Fruit fly (Drosophila melanogaster) whole organism, embryonic: ENCODE measurements around the gene CG15024.

Source experiments
- Atf6 ChIP-seq: fragments of 200-800 bp; sonication (Bioruptor generic); IDR thresholded peaks from 2 replicates; pipeline ENCODE4 v1.3.6; 2022; ENCODE audit warnings: missing biosample characterization, missing genetic modification characterization
- CG10267 ChIP-seq: fragments of 200-800 bp; sonication (Bioruptor generic); optimal IDR thresholded peaks from 2 replicates; lab custom pipeline; 2018; ENCODE audit warnings: missing biosample characterization, mild to moderate bottlenecking, missing genetic modification characterization, moderate library complexity
- CG10462 ChIP-seq: fragments of 200-800 bp; sonication (Bioruptor generic); optimal IDR thresholded peaks from 2 replicates; lab custom pipeline; 2016; ENCODE audit warnings: missing biosample characterization, missing genetic modification characterization
- CG11398 ChIP-seq: fragments of 200-800 bp; sonication (Bioruptor generic); optimal IDR thresholded peaks from 2 replicates; lab custom pipeline; 2016; ENCODE audit warnings: missing biosample characterization, missing genetic modification characterization
- CG12659 ChIP-seq: fragments of 200-800 bp; sonication (Bioruptor generic); optimal IDR thresholded peaks from 3 replicates; lab custom pipeline; 2017; ENCODE audit warnings: mild to moderate bottlenecking, missing biosample characterization, missing genetic modification reagents, missing genetic modification characterization
- CG12769 ChIP-seq: fragments of 200-800 bp; sonication (Bioruptor generic); optimal IDR thresholded peaks from 2 replicates; lab custom pipeline; 2019; ENCODE audit warnings: missing biosample characterization, mild to moderate bottlenecking, missing genetic modification characterization, moderate library complexity
- CG12942 ChIP-seq: fragments of 200-800 bp; sonication (Bioruptor generic); optimal IDR thresholded peaks from 3 replicates; lab custom pipeline; 2016; ENCODE audit warnings: missing biosample characterization, missing genetic modification characterization
- CG14014 ChIP-seq: fragments of 200-800 bp; sonication (Bioruptor generic); IDR thresholded peaks from 2 replicates; pipeline ENCODE4 v1.3.6; 2022; ENCODE audit warnings: missing biosample characterization, missing genetic modification characterization
- CG15269 ChIP-seq: fragments of 200-800 bp; sonication (Bioruptor generic); optimal IDR thresholded peaks from 2 replicates; lab custom pipeline; 2018; ENCODE audit warnings: missing biosample characterization, mild to moderate bottlenecking, missing genetic modification characterization, moderate library complexity
- CG15479 ChIP-seq: fragments of 200-800 bp; sonication (Bioruptor generic); optimal IDR thresholded peaks from 3 replicates; lab custom pipeline; 2019; ENCODE audit warnings: missing biosample characterization, mild to moderate bottlenecking, missing genetic modification characterization, moderate library complexity
- CG15601 ChIP-seq: fragments of 200-800 bp; sonication (Bioruptor generic); optimal IDR thresholded peaks from 3 replicates; lab custom pipeline; 2019; ENCODE audit warnings: missing biosample characterization, mild to moderate bottlenecking, missing genetic modification characterization, moderate library complexity
- CG17385 ChIP-seq: fragments of 200-800 bp; sonication (Bioruptor generic); optimal IDR thresholded peaks from 3 replicates; lab custom pipeline; 2018; ENCODE audit warnings: missing biosample characterization, mild to moderate bottlenecking, missing genetic modification characterization
- CG18476 ChIP-seq: fragments of 200-800 bp; sonication (Bioruptor generic); optimal IDR thresholded peaks from 2 replicates; lab custom pipeline; 2016; ENCODE audit warnings: missing biosample characterization, mild to moderate bottlenecking, missing genetic modification characterization
- CG18764 ChIP-seq: fragments of 200-800 bp; sonication (Bioruptor generic); optimal IDR thresholded peaks from 3 replicates; lab custom pipeline; 2016; ENCODE audit warnings: missing biosample characterization, missing genetic modification characterization
- CG3065 ChIP-seq: fragments of 200-800 bp; sonication (Bioruptor generic); optimal IDR thresholded peaks from 2 replicates; lab custom pipeline; 2016; ENCODE audit warnings: missing biosample characterization, missing genetic modification characterization
- CG43689 ChIP-seq: fragments of 200-800 bp; sonication (Bioruptor generic); IDR thresholded peaks from 2 replicates; pipeline ENCODE4 v1.3.6; 2022; ENCODE audit warnings: missing biosample characterization, missing genetic modification characterization
- CG7745 ChIP-seq: fragments of 200-800 bp; sonication (Bioruptor generic); optimal IDR thresholded peaks from 2 replicates; lab custom pipeline; 2018; ENCODE audit warnings: missing biosample characterization, mild to moderate bottlenecking, missing genetic modification characterization, moderate library complexity
- CG9215 ChIP-seq: fragments of 200-800 bp; sonication (Bioruptor generic); IDR thresholded peaks from 2 replicates; pipeline ENCODE4 v1.3.6; 2022; ENCODE audit warnings: missing biosample characterization, missing genetic modification characterization
- Dp ChIP-seq: fragments of 200-800 bp; sonication (Bioruptor generic); optimal IDR thresholded peaks from 2 replicates; lab custom pipeline; 2018; ENCODE audit warnings: missing biosample characterization, mild to moderate bottlenecking, missing genetic modification characterization, moderate library complexity
- Ets65A ChIP-seq: fragments of 200-800 bp; sonication (Bioruptor generic); peaks from one replicate; lab custom pipeline; 2016; ENCODE audit warnings: missing biosample characterization, missing genetic modification characterization
- Ets97D ChIP-seq: fragments of 200-800 bp; sonication (Bioruptor generic); optimal IDR thresholded peaks from 3 replicates; lab custom pipeline; 2016; ENCODE audit warnings: missing biosample characterization, missing genetic modification characterization
- Gsc ChIP-seq: fragments of 200-800 bp; sonication (Bioruptor generic); IDR thresholded peaks from 2 replicates; pipeline ENCODE4 v1.3.6; 2022; ENCODE audit warnings: missing biosample characterization, missing genetic modification characterization
- HLH4C ChIP-seq: fragments of 200-800 bp; sonication (Bioruptor generic); IDR thresholded peaks from 3 replicates; pipeline ENCODE4 v1.3.6; 2022; ENCODE audit warnings: missing biosample characterization, missing genetic modification characterization; ENCODE audit not compliant: partially characterized antibody
- HLH54F ChIP-seq: fragments of 200-800 bp; sonication (Bioruptor generic); optimal IDR thresholded peaks from 3 replicates; lab custom pipeline; 2016; ENCODE audit warnings: missing biosample characterization, missing genetic modification characterization
- Myb ChIP-seq: fragments of 200-800 bp; sonication (Bioruptor generic); optimal IDR thresholded peaks from 2 replicates; lab custom pipeline; 2016; ENCODE audit warnings: missing biosample characterization, missing genetic modification characterization
- Optix ChIP-seq: fragments of 200-800 bp; sonication (Bioruptor generic); IDR thresholded peaks from 3 replicates; pipeline ENCODE4 v1.3.6; 2022; ENCODE audit warnings: missing biosample characterization, missing genetic modification characterization
- Ravus ChIP-seq: fragments of 200-800 bp; sonication (Bioruptor generic); IDR thresholded peaks from 2 replicates; pipeline ENCODE4 v1.3.6; 2022; ENCODE audit warnings: missing biosample characterization, missing genetic modification characterization
- Usf ChIP-seq: fragments of 200-800 bp; sonication (Bioruptor generic); optimal IDR thresholded peaks from 2 replicates; lab custom pipeline; 2017; ENCODE audit warnings: missing genotype, missing biosample characterization, missing genetic modification characterization
- az2 ChIP-seq: fragments of 200-800 bp; sonication (Bioruptor generic); optimal IDR thresholded peaks from 3 replicates; lab custom pipeline; 2016; ENCODE audit warnings: missing biosample characterization, missing genetic modification characterization
- bab2 ChIP-seq: fragments of 200-800 bp; sonication (Bioruptor generic); optimal IDR thresholded peaks from 2 replicates; lab custom pipeline; 2016; ENCODE audit warnings: missing biosample characterization, missing genetic modification characterization
- crc ChIP-seq: fragments of 200-800 bp; sonication (Bioruptor generic); optimal IDR thresholded peaks from 2 replicates; lab custom pipeline; 2016; ENCODE audit warnings: missing biosample characterization, missing genetic modification characterization
- dpn ChIP-seq, 2 experiments: fragments of 200-800 bp; sonication (Bioruptor generic); optimal IDR thresholded peaks; 3 replicates each; lab custom pipeline; 2016; ENCODE audit warnings: missing biosample characterization in 2 of 2, missing genetic modification characterization in 2 of 2
- eve ChIP-seq, 2 experiments: fragments of >200 bp; optimal IDR thresholded peaks; 2 replicates each; lab custom pipeline; 2017; ENCODE audit warnings: missing biosample characterization in 2 of 2, missing genetic modification characterization in 2 of 2
- fd3F ChIP-seq: fragments of 200-800 bp; sonication (Bioruptor generic); optimal IDR thresholded peaks from 2 replicates; lab custom pipeline; 2018; ENCODE audit warnings: missing biosample characterization, mild to moderate bottlenecking, missing genetic modification characterization, moderate library complexity
- gcm ChIP-seq: fragments of 200-800 bp; sonication (Bioruptor generic); optimal IDR thresholded peaks from 2 replicates; lab custom pipeline; 2019; ENCODE audit warnings: missing biosample characterization, mild to moderate bottlenecking, missing genetic modification characterization, moderate library complexity
- ind ChIP-seq: fragments of 200-800 bp; sonication (Bioruptor generic); optimal IDR thresholded peaks from 3 replicates; lab custom pipeline; 2016; ENCODE audit warnings: missing biosample characterization, missing genetic modification characterization
- insv ChIP-seq, 2 experiments: fragments of 200-800 bp; sonication (Bioruptor generic); optimal IDR thresholded peaks; 3 replicates each; lab custom pipeline; 2016 to 2018; ENCODE audit warnings: missing biosample characterization in 2 of 2, missing genetic modification characterization in 2 of 2
- inv ChIP-seq: fragments of 200-800 bp; sonication (Bioruptor generic); IDR thresholded peaks from 2 replicates; pipeline ENCODE4 v1.3.6; 2022; ENCODE audit warnings: missing biosample characterization, missing genetic modification characterization; ENCODE audit not compliant: partially characterized antibody
- jumu ChIP-seq: fragments of 200-800 bp; sonication (Bioruptor generic); optimal IDR thresholded peaks from 3 replicates; lab custom pipeline; 2016; ENCODE audit warnings: missing biosample characterization, missing genetic modification characterization
- mirr ChIP-seq: fragments of 200-800 bp; sonication (Bioruptor generic); optimal IDR thresholded peaks from 3 replicates; lab custom pipeline; 2018; ENCODE audit warnings: missing biosample characterization, mild to moderate bottlenecking, missing genetic modification characterization
- pan ChIP-seq, 4 experiments: fragments of >200 bp in 3 of 4; fragments of 200-800 bp in 1 of 4; sonication (Bioruptor generic) in 1 of 4; optimal IDR thresholded peaks in 3 of 4; IDR thresholded peaks in 1 of 4; 2 replicates each; pipeline versions ENCODE4 v1.3.6 to Lab custom; 2017 to 2022; ENCODE audit warnings: missing biosample characterization in 2 of 4, missing genetic modification characterization in 2 of 4, mixed read lengths in 1 of 4
- peb ChIP-seq: fragments of 200-800 bp; sonication (Bioruptor generic); IDR thresholded peaks from 2 replicates; pipeline ENCODE4 v1.3.6; 2022; ENCODE audit warnings: missing biosample characterization, missing genetic modification characterization
- shn ChIP-seq: fragments of 200-800 bp; sonication (Bioruptor generic); optimal IDR thresholded peaks from 3 replicates; lab custom pipeline; 2016; ENCODE audit warnings: missing biosample characterization, missing genetic modification characterization
- sima ChIP-seq: fragments of 200-800 bp; sonication (Bioruptor generic); optimal IDR thresholded peaks from 2 replicates; lab custom pipeline; 2016; ENCODE audit warnings: missing biosample characterization, missing genetic modification characterization
- so ChIP-seq: fragments of 200-800 bp; sonication (Bioruptor generic); IDR thresholded peaks from 3 replicates; pipeline ENCODE4 v1.3.6; 2022; ENCODE audit warnings: missing biosample characterization, missing genetic modification characterization
- tio ChIP-seq: fragments of 200-800 bp; sonication (Bioruptor generic); optimal IDR thresholded peaks from 2 replicates; lab custom pipeline; 2017; ENCODE audit warnings: missing biosample characterization, missing genetic modification characterization, inconsistent platforms
- tll ChIP-seq, 2 experiments: fragments of 200-800 bp in 1 of 2; fragments of >200 bp in 1 of 2; sonication (Bioruptor generic) in 1 of 2; optimal IDR thresholded peaks; 2 replicates each; lab custom pipeline; 2017 to 2019; ENCODE audit warnings: missing biosample characterization in 2 of 2, missing genetic modification characterization in 2 of 2, mild to moderate bottlenecking in 1 of 2, moderate library complexity in 1 of 2
- wdn ChIP-seq: fragments of 200-800 bp; sonication (Bioruptor generic); IDR thresholded peaks from 2 replicates; pipeline ENCODE4 v1.3.6; 2022; ENCODE audit warnings: missing biosample characterization, missing genetic modification characterization
- zfh1 ChIP-seq: fragments of 200-800 bp; sonication (Bioruptor generic); IDR thresholded peaks from 3 replicates; pipeline ENCODE4 v1.3.6; 2022; ENCODE audit warnings: missing biosample characterization, missing genetic modification characterization

Gene CG15024

dm6 chr3L:4413800-4414446 is 49.7 kb downstream of the CG15024 start (continued):
- no peak for TF ChIP-seq az2 (GFP tag; lab: Kevin White, UChicago)
- no peak for TF ChIP-seq CG3065 (GFP tag; lab: Kevin White, UChicago)
- TF ChIP-seq CG14014 (GFP tag; lab: Robert Waterston, UW): peak; percentile 47; the same call in 1 of the 2 replicates
- peak; percentile 14 for TF ChIP-seq HLH54F
- no peak for TF ChIP-seq Ets97D (GFP tag; lab: Kevin White, UChicago)
- TF ChIP-seq CG12942 (GFP tag; lab: Kevin White, UChicago): no peak
- TF ChIP-seq inv (GFP tag; lab: Robert Waterston, UW): no peak
- TF ChIP-seq gcm (GFP tag; lab: Kevin White, UChicago): no peak
- no peak for TF ChIP-seq wdn (GFP tag; lab: Robert Waterston, UW)
- no peak for TF ChIP-seq ind (GFP tag; lab: Kevin White, UChicago)
- no peak for TF ChIP-seq Usf (GFP tag; lab: Kevin White, UChicago)
- peak; percentile 16 for TF ChIP-seq CG17385
- no peak for TF ChIP-seq CG15479 (GFP tag; lab: Kevin White, UChicago)
- TF ChIP-seq CG11398: no peak
- TF ChIP-seq jumu (GFP tag; lab: Kevin White, UChicago): no peak
- no peak; the same call in 1 of the 2 replicates for TF ChIP-seq Atf6 (GFP tag; lab: Robert Waterston, UW)
- TF ChIP-seq zfh1: 0 out of 3 replicates have a peak, but pooled peaks have one; percentile 11
- no peak for TF ChIP-seq Dp (GFP tag; lab: Kevin White, UChicago)
- no peak for TF ChIP-seq peb (GFP tag; lab: Robert Waterston, UW)
- no peak for TF ChIP-seq CG18764 (GFP tag; lab: Kevin White, UChicago)
- peak; percentile 10 for TF ChIP-seq fd3F (GFP tag; lab: Kevin White, UChicago)
- no peak for TF ChIP-seq pan (optimal IDR thresholded peaks at IDR 0.05; lab: Kevin White, UChicago)
- no peak for TF ChIP-seq pan (GFP tag; optimal IDR thresholded peaks at IDR 0.05 in 1 of 2, IDR thresholded peaks at IDR 0.05 in 1 of 2)
- TF ChIP-seq crc (GFP tag; lab: Kevin White, UChicago): no peak
- no peak for TF ChIP-seq Ravus (GFP tag; lab: Robert Waterston, UW)
- TF ChIP-seq mirr (GFP tag; lab: Kevin White, UChicago): peak; percentile 89
- no peak for TF ChIP-seq HLH4C
- no peak for TF ChIP-seq insv (GFP tag; optimal IDR thresholded peaks at IDR 0.05; lab: Kevin White, UChicago)
- no peak for TF ChIP-seq CG12659 (GFP tag; lab: Kevin White, UChicago)
- no peak for TF ChIP-seq tll (GFP tag; optimal IDR thresholded peaks at IDR 0.05; lab: Kevin White, UChicago)
- no peak for TF ChIP-seq tio (GFP tag; lab: Kevin White, UChicago)
- TF ChIP-seq bab2: no peak
- TF ChIP-seq shn (GFP tag; lab: Kevin White, UChicago): peak; percentile 49
- no peak for TF ChIP-seq Myb (GFP tag; lab: Kevin White, UChicago)
- TF ChIP-seq Ets65A (GFP tag; lab: Kevin White, UChicago): peak; percentile 33
- TF ChIP-seq CG10267 (tag; lab: Kevin White, UChicago): no peak
- TF ChIP-seq CG9215 (GFP tag; lab: Robert Waterston, UW): peak; percentile 19; the same call in 1 of the 2 replicates
- 0 out of 3 replicates have a peak, but pooled peaks have one; percentile 26 for TF ChIP-seq so (GFP tag; lab: Robert Waterston, UW)
- TF ChIP-seq, all 482 proteins: peak for 97

dm6 chr3L:4412974-4413373 is 50.6 kb downstream of the CG15024 start:
- TF ChIP-seq Gsc: 0 out of 2 replicates have a peak, but pooled peaks have one; percentile 6
- TF ChIP-seq sima (GFP tag; lab: Kevin White, UChicago): peak; percentile 26
- peak in 1 of 2 experiments; percentile 26 for TF ChIP-seq eve (GFP tag; optimal IDR thresholded peaks at IDR 0.05; lab: Kevin White, UChicago)
- TF ChIP-seq pan (optimal IDR thresholded peaks at IDR 0.05; lab: Kevin White, UChicago): no peak
- TF ChIP-seq pan (GFP tag; optimal IDR thresholded peaks at IDR 0.05 in 1 of 2, IDR thresholded peaks at IDR 0.05 in 1 of 2): peak in 1 of 2 experiments; percentile 84
- TF ChIP-seq CG7745 (tag; lab: Kevin White, UChicago): no peak
- no peak for TF ChIP-seq CG15601 (tag; lab: Kevin White, UChicago)
- TF ChIP-seq CG18476: no peak
- peak; percentile 30 to 65 for TF ChIP-seq dpn (GFP tag; optimal IDR thresholded peaks at IDR 0.05; lab: Kevin White, UChicago)
- peak; percentile 12 for TF ChIP-seq bab2
- peak; percentile 61; the same call in 2 of the 3 replicates for TF ChIP-seq Optix (GFP tag; lab: Robert Waterston, UW)
- TF ChIP-seq CG15269: peak; percentile 40
- TF ChIP-seq CG43689 (GFP tag; lab: Robert Waterston, UW): no peak
- no peak for TF ChIP-seq CG10462 (GFP tag; lab: Kevin White, UChicago)
- TF ChIP-seq tio (GFP tag; lab: Kevin White, UChicago): peak; percentile 43
- peak; percentile 74 for TF ChIP-seq CG12769 (tag; lab: Kevin White, UChicago)
